Fruit fly (Drosophila melanogaster) whole organism, embryonic: ENCODE results near the gene Try29F.
A peak's percentile ranks its signal among the peaks of the same experiment; 100 is the strongest.

Experiments used
- Ada2b ChIP-seq: fragments of 200-800 bp; sonication (Bioruptor generic); IDR thresholded peaks from 2 replicates; pipeline ENCODE4 v1.3.6; 2022; ENCODE audit warnings: missing biosample characterization, missing genetic modification characterization
- Bteb2 ChIP-seq: fragments of 200-800 bp; sonication (Bioruptor generic); optimal IDR thresholded peaks from 2 replicates; lab custom pipeline; 2016; ENCODE audit warnings: missing biosample characterization, missing genetic modification characterization
- C15 ChIP-seq: fragments of 200-800 bp; sonication (Bioruptor generic); IDR thresholded peaks from 3 replicates; pipeline ENCODE4 v1.3.6; 2022; ENCODE audit warnings: missing biosample characterization, missing genetic modification characterization
- CG10267 ChIP-seq: fragments of 200-800 bp; sonication (Bioruptor generic); optimal IDR thresholded peaks from 2 replicates; lab custom pipeline; 2018; ENCODE audit warnings: missing biosample characterization, mild to moderate bottlenecking, missing genetic modification characterization, moderate library complexity
- CG10959 ChIP-seq: fragments of 200-800 bp; sonication (Bioruptor generic); IDR thresholded peaks from 2 replicates; pipeline ENCODE4 v1.3.6; 2022; ENCODE audit warnings: missing biosample characterization, missing genetic modification characterization
- CG10979 ChIP-seq: fragments of 200-800 bp; sonication (Bioruptor generic); optimal IDR thresholded peaks from 2 replicates; lab custom pipeline; 2018; ENCODE audit warnings: missing biosample characterization, mild to moderate bottlenecking, missing genetic modification characterization, moderate library complexity
- CG11695 ChIP-seq: fragments of 200-800 bp; sonication (Bioruptor generic); IDR thresholded peaks from 3 replicates; pipeline ENCODE4 v1.3.6; 2022; ENCODE audit warnings: missing biosample characterization, missing genetic modification characterization
- CG12071 ChIP-seq: fragments of 200-800 bp; sonication (Bioruptor generic); optimal IDR thresholded peaks from 3 replicates; lab custom pipeline; 2018; ENCODE audit warnings: missing biosample characterization, mild to moderate bottlenecking, missing genetic modification characterization
- CG13296 ChIP-seq: fragments of 200-800 bp; sonication (Bioruptor generic); optimal IDR thresholded peaks from 3 replicates; lab custom pipeline; 2018; ENCODE audit warnings: missing biosample characterization, mild to moderate bottlenecking, missing genetic modification characterization
- CG14860 ChIP-seq: fragments of 200-800 bp; sonication (Bioruptor generic); IDR thresholded peaks from 3 replicates; pipeline ENCODE4 v1.3.6; 2022; ENCODE audit warnings: missing biosample characterization, missing genetic modification characterization; ENCODE audit not compliant: partially characterized antibody
- CG15696 ChIP-seq: fragments of 200-800 bp; sonication (Bioruptor generic); optimal IDR thresholded peaks from 2 replicates; lab custom pipeline; 2019; ENCODE audit warnings: missing biosample characterization, mild to moderate bottlenecking, missing genetic modification characterization, moderate library complexity
- CG18476 ChIP-seq: fragments of 200-800 bp; sonication (Bioruptor generic); optimal IDR thresholded peaks from 2 replicates; lab custom pipeline; 2016; ENCODE audit warnings: missing biosample characterization, mild to moderate bottlenecking, missing genetic modification characterization
- CG18599 ChIP-seq: fragments of 200-800 bp; sonication (Bioruptor generic); optimal IDR thresholded peaks from 3 replicates; lab custom pipeline; 2017; ENCODE audit warnings: missing biosample characterization, missing genetic modification characterization, mild to moderate bottlenecking, moderate library complexity, missing genetic modification reagents
- CG2199 ChIP-seq: fragments of 200-800 bp; sonication (Bioruptor generic); IDR thresholded peaks from 3 replicates; pipeline ENCODE4 v1.3.6; 2022; ENCODE audit warnings: missing biosample characterization, missing genetic modification characterization
- CG3163 ChIP-seq: fragments of 200-800 bp; sonication (Bioruptor generic); optimal IDR thresholded peaks from 3 replicates; lab custom pipeline; 2016; ENCODE audit warnings: missing biosample characterization, missing genetic modification characterization
- CG33557 ChIP-seq: fragments of 200-800 bp; sonication (Bioruptor generic); optimal IDR thresholded peaks from 2 replicates; lab custom pipeline; 2019; ENCODE audit warnings: missing biosample characterization, mild to moderate bottlenecking, missing genetic modification characterization, moderate library complexity
- CG4424 ChIP-seq: fragments of 200-800 bp; sonication (Bioruptor generic); optimal IDR thresholded peaks from 3 replicates; lab custom pipeline; 2016; ENCODE audit warnings: missing biosample characterization, missing genetic modification characterization
- D19A ChIP-seq: fragments of 200-800 bp; optimal IDR thresholded peaks from 3 replicates; lab custom pipeline; 2019; ENCODE audit warnings: missing biosample characterization, mild to moderate bottlenecking, missing genetic modification characterization, moderate library complexity
- Deaf1 ChIP-seq: fragments of 200-800 bp; optimal IDR thresholded peaks from 3 replicates; lab custom pipeline; 2019; ENCODE audit warnings: missing biosample characterization, mild to moderate bottlenecking, missing genetic modification characterization, moderate library complexity
- Dfd ChIP-seq, 2 experiments: fragments of >200 bp; optimal IDR thresholded peaks; 2 replicates each; lab custom pipeline; 2017; ENCODE audit warnings: missing biosample characterization in 2 of 2, missing genetic modification characterization in 2 of 2
- Eip74EF ChIP-seq, 2 experiments: fragments of 200-800 bp in 1 of 2; fragments of >200 bp in 1 of 2; sonication (Bioruptor generic) in 1 of 2; optimal IDR thresholded peaks; 2 replicates each; lab custom pipeline; 2017 to 2019; ENCODE audit warnings: missing biosample characterization in 2 of 2, missing genetic modification characterization in 2 of 2, mild to moderate bottlenecking in 1 of 2, moderate library complexity in 1 of 2
- Hr3 ChIP-seq: fragments of 200-800 bp; sonication (Bioruptor generic); optimal IDR thresholded peaks from 3 replicates; lab custom pipeline; 2016; ENCODE audit warnings: missing biosample characterization, missing genetic modification characterization
- Optix ChIP-seq: fragments of 200-800 bp; sonication (Bioruptor generic); IDR thresholded peaks from 3 replicates; pipeline ENCODE4 v1.3.6; 2022; ENCODE audit warnings: missing biosample characterization, missing genetic modification characterization
- Scr ChIP-seq: fragments of 200-800 bp; sonication (Bioruptor generic); IDR thresholded peaks from 2 replicates; pipeline ENCODE4 v1.3.6; 2022; ENCODE audit warnings: missing biosample characterization, missing genetic modification characterization; ENCODE audit not compliant: partially characterized antibody
- Stat92E ChIP-seq, 3 experiments: fragments of >200 bp in 2 of 3; fragments of 200-800 bp in 1 of 3; sonication (Bioruptor generic) in 1 of 3; optimal IDR thresholded peaks; 2 replicates each; lab custom pipeline; 2017 to 2019; ENCODE audit warnings: missing biosample characterization in 3 of 3, missing genetic modification characterization in 3 of 3, mild to moderate bottlenecking in 1 of 3, moderate library complexity in 1 of 3
- al ChIP-seq: fragments of 200-800 bp; sonication (Bioruptor generic); IDR thresholded peaks from 2 replicates; pipeline ENCODE4 v1.3.6; 2022; ENCODE audit warnings: missing biosample characterization, missing genetic modification characterization
- az2 ChIP-seq: fragments of 200-800 bp; sonication (Bioruptor generic); optimal IDR thresholded peaks from 3 replicates; lab custom pipeline; 2016; ENCODE audit warnings: missing biosample characterization, missing genetic modification characterization
- bigmax ChIP-seq: fragments of 200-800 bp; sonication (Bioruptor generic); optimal IDR thresholded peaks from 2 replicates; lab custom pipeline; 2018; ENCODE audit warnings: missing biosample characterization, mild to moderate bottlenecking, missing genetic modification characterization
- ci ChIP-seq: fragments of 200-800 bp; sonication (Bioruptor generic); IDR thresholded peaks from 3 replicates; pipeline ENCODE4 v1.3.6; 2022; ENCODE audit warnings: missing biosample characterization, missing genetic modification characterization
- crc ChIP-seq: fragments of 200-800 bp; sonication (Bioruptor generic); optimal IDR thresholded peaks from 2 replicates; lab custom pipeline; 2016; ENCODE audit warnings: missing biosample characterization, missing genetic modification characterization
- dysf ChIP-seq: fragments of 200-800 bp; sonication (Bioruptor generic); IDR thresholded peaks from 3 replicates; pipeline ENCODE4 v1.3.6; 2022; ENCODE audit warnings: missing biosample characterization, missing genetic modification characterization
- eve ChIP-seq, 2 experiments: fragments of >200 bp; optimal IDR thresholded peaks; 2 replicates each; lab custom pipeline; 2017; ENCODE audit warnings: missing biosample characterization in 2 of 2, missing genetic modification characterization in 2 of 2
- exex ChIP-seq: fragments of 200-800 bp; sonication (Bioruptor generic); optimal IDR thresholded peaks from 4 replicates; lab custom pipeline; 2018; ENCODE audit warnings: missing biosample characterization, mild to moderate bottlenecking, missing genetic modification characterization, moderate library complexity
- gcm ChIP-seq: fragments of 200-800 bp; sonication (Bioruptor generic); optimal IDR thresholded peaks from 2 replicates; lab custom pipeline; 2019; ENCODE audit warnings: missing biosample characterization, mild to moderate bottlenecking, missing genetic modification characterization, moderate library complexity
- gfzf ChIP-seq: fragments of 200-800 bp; sonication (Bioruptor generic); optimal IDR thresholded peaks from 2 replicates; lab custom pipeline; 2016; ENCODE audit warnings: missing biosample characterization, mild to moderate bottlenecking, missing genetic modification characterization, moderate library complexity
- grn ChIP-seq: fragments of 200-800 bp; sonication (Bioruptor generic); optimal IDR thresholded peaks from 3 replicates; lab custom pipeline; 2017; ENCODE audit warnings: missing biosample characterization, missing genetic modification characterization
- her ChIP-seq: fragments of 200-800 bp; sonication (Bioruptor generic); optimal IDR thresholded peaks from 2 replicates; lab custom pipeline; 2016; ENCODE audit warnings: missing biosample characterization, missing genetic modification characterization
- inv ChIP-seq: fragments of 200-800 bp; sonication (Bioruptor generic); IDR thresholded peaks from 2 replicates; pipeline ENCODE4 v1.3.6; 2022; ENCODE audit warnings: missing biosample characterization, missing genetic modification characterization; ENCODE audit not compliant: partially characterized antibody
- knrl ChIP-seq: fragments of 200-800 bp; sonication (Bioruptor generic); IDR thresholded peaks from 3 replicates; pipeline ENCODE4 v1.3.6; 2022; ENCODE audit warnings: missing biosample characterization, missing genetic modification characterization; ENCODE audit not compliant: partially characterized antibody
- peb ChIP-seq: fragments of 200-800 bp; sonication (Bioruptor generic); IDR thresholded peaks from 2 replicates; pipeline ENCODE4 v1.3.6; 2022; ENCODE audit warnings: missing biosample characterization, missing genetic modification characterization
- pita ChIP-seq: fragments of 200-800 bp; sonication (Bioruptor generic); optimal IDR thresholded peaks from 2 replicates; lab custom pipeline; 2017; ENCODE audit warnings: missing biosample characterization, mild to moderate bottlenecking, missing genetic modification characterization
- pros ChIP-seq: fragments of 200-800 bp; sonication (Bioruptor generic); optimal IDR thresholded peaks from 3 replicates; lab custom pipeline; 2019; ENCODE audit warnings: missing biosample characterization, mild to moderate bottlenecking, missing genetic modification characterization, moderate library complexity
- run ChIP-seq: fragments of 200-800 bp; sonication (Bioruptor generic); optimal IDR thresholded peaks from 3 replicates; lab custom pipeline; 2018; ENCODE audit warnings: missing biosample characterization, mild to moderate bottlenecking, missing genetic modification characterization
- stc ChIP-seq: fragments of 200-800 bp; sonication (Bioruptor generic); IDR thresholded peaks from 2 replicates; pipeline ENCODE4 v1.3.6; 2022; ENCODE audit warnings: missing biosample characterization, missing genetic modification characterization
- sug ChIP-seq: fragments of 200-800 bp; optimal IDR thresholded peaks from 2 replicates; lab custom pipeline; 2019; ENCODE audit warnings: missing biosample characterization, mild to moderate bottlenecking, missing genetic modification characterization, moderate library complexity
- tgo ChIP-seq: fragments of 200-800 bp; sonication (Bioruptor generic); IDR thresholded peaks from 3 replicates; pipeline ENCODE4 v1.3.6; 2022; ENCODE audit warnings: missing biosample characterization, missing genetic modification characterization
- tin ChIP-seq: fragments of 200-800 bp; sonication (Bioruptor generic); optimal IDR thresholded peaks from 3 replicates; lab custom pipeline; 2016; ENCODE audit warnings: missing biosample characterization, missing genetic modification characterization
- vvl ChIP-seq: fragments of 200-800 bp; sonication (Bioruptor generic); IDR thresholded peaks from 2 replicates; pipeline ENCODE4 v1.3.6; 2022; ENCODE audit warnings: missing biosample characterization, missing genetic modification characterization
- z ChIP-seq: fragments of 200-800 bp; sonication (Bioruptor generic); IDR thresholded peaks from 3 replicates; pipeline ENCODE4 v1.3.6; 2022; ENCODE audit warnings: missing biosample characterization, missing genetic modification characterization
- zen2 ChIP-seq: fragments of 200-800 bp; sonication (Bioruptor generic); IDR thresholded peaks from 3 replicates; pipeline ENCODE4 v1.3.6; 2022; ENCODE audit warnings: missing biosample characterization, missing genetic modification characterization; ENCODE audit not compliant: partially characterized antibody

The Try29F gene

dm6 chr2L:8958046-8958497 lies 40.3 kb upstream of the Try29F start (continued):
- peak; percentile 97 for TF ChIP-seq CG10979 (tag; lab: Kevin White, UChicago)
- TF ChIP-seq grn, result peak; percentile 51
- TF ChIP-seq CG11695 (GFP tag; lab: Robert Waterston, UW), result peak; percentile 98
- peak; percentile 97 for TF ChIP-seq peb (GFP tag; lab: Robert Waterston, UW)
- TF ChIP-seq pros (GFP tag; lab: Kevin White, UChicago), result peak; percentile 90
- peak; percentile 77 for TF ChIP-seq Deaf1 (tag; lab: Kevin White, UChicago)
- TF ChIP-seq Dfd (GFP tag; optimal IDR thresholded peaks at IDR 0.05; lab: Kevin White, UChicago), result no peak
- peak; percentile 94 for TF ChIP-seq Bteb2 (GFP tag; lab: Kevin White, UChicago)
- TF ChIP-seq CG14860 (GFP tag; lab: Robert Waterston, UW), result no peak
- TF ChIP-seq gfzf (GFP tag; lab: Kevin White, UChicago), result peak; percentile 33
- peak; percentile 95 for TF ChIP-seq CG2199 (GFP tag; lab: Robert Waterston, UW)
- peak; percentile 91 for TF ChIP-seq C15 (GFP tag; lab: Robert Waterston, UW)
- peak; percentile 98 for TF ChIP-seq run (tag; lab: Kevin White, UChicago)
- TF ChIP-seq tin, result peak; percentile 93
- peak; percentile 94 for TF ChIP-seq gcm (GFP tag; lab: Kevin White, UChicago)
- peak; percentile 99 for TF ChIP-seq CG3163 (GFP tag; lab: Kevin White, UChicago)
- peak; percentile 92 for TF ChIP-seq z
- peak; percentile 98 for TF ChIP-seq ci (GFP tag; lab: Robert Waterston, UW)
- TF ChIP-seq CG10959 (GFP tag; lab: Robert Waterston, UW), result peak; percentile 98
- TF ChIP-seq eve (GFP tag; optimal IDR thresholded peaks at IDR 0.05; lab: Kevin White, UChicago), result peak in 1 of 2 experiments; percentile 93
- no peak for TF ChIP-seq zen2
- TF ChIP-seq Ada2b, result peak; percentile 98
- peak; percentile 42 for TF ChIP-seq bigmax (GFP tag; lab: Kevin White, UChicago)
- peak; percentile 99 for TF ChIP-seq stc (GFP tag; lab: Robert Waterston, UW)
- peak; percentile 93 for TF ChIP-seq Hr3
- TF ChIP-seq her (GFP tag; lab: Kevin White, UChicago), result peak; percentile 83
- peak; percentile 94 for TF ChIP-seq CG10267 (tag; lab: Kevin White, UChicago)
- peak; percentile 88 for TF ChIP-seq CG18476 (GFP tag; lab: Kevin White, UChicago)
- peak; percentile 83 for TF ChIP-seq CG15696 (tag; lab: Kevin White, UChicago)
- TF ChIP-seq knrl (GFP tag; lab: Robert Waterston, UW), result no peak
- TF ChIP-seq al (GFP tag; lab: Robert Waterston, UW), result peak; percentile 93
- TF ChIP-seq Stat92E (GFP tag; optimal IDR thresholded peaks at IDR 0.05; lab: Kevin White, UChicago), result peak in 1 of 3 experiments; percentile 66
- TF ChIP-seq CG13296 (GFP tag; lab: Kevin White, UChicago), result peak; percentile 84
- peak; percentile 72 for TF ChIP-seq sug (tag; lab: Kevin White, UChicago)
- TF ChIP-seq crc (GFP tag; lab: Kevin White, UChicago), result peak; percentile 93
- no peak for TF ChIP-seq inv
- TF ChIP-seq CG12071, result peak; percentile 77
- peak; percentile 66 for TF ChIP-seq exex (tag; lab: Kevin White, UChicago)
- TF ChIP-seq Scr (GFP tag; lab: Robert Waterston, UW), result no peak
- TF ChIP-seq dysf, result peak; percentile 98
- TF ChIP-seq D19A (tag; lab: Kevin White, UChicago), result peak; percentile 96
- TF ChIP-seq vvl, result peak; percentile 99
- TF ChIP-seq CG33557 (GFP tag; lab: Kevin White, UChicago), result peak; percentile 83
- TF ChIP-seq Optix (GFP tag; lab: Robert Waterston, UW), result peak; percentile 69; the same call in 1 of the 3 replicates
- TF ChIP-seq tgo (GFP tag; lab: Robert Waterston, UW), result peak; percentile 98
- TF ChIP-seq az2 (GFP tag; lab: Kevin White, UChicago), result peak; percentile 98
- peak; percentile 95 for TF ChIP-seq CG18599 (GFP tag; lab: Kevin White, UChicago)
- TF ChIP-seq CG4424, result peak; percentile 94
- peak in 1 of 2 experiments; percentile 91 for TF ChIP-seq Eip74EF (GFP tag; optimal IDR thresholded peaks at IDR 0.05; lab: Kevin White, UChicago)
- TF ChIP-seq pita (GFP tag; lab: Kevin White, UChicago), result peak; percentile 66
